Fruit fly (Drosophila melanogaster) whole organism, embryonic: Measurements from ENCODE around the gene Chrac-16.

Experiments
- CG10274 ChIP-seq: fragments of 200-800 bp; sonication (Bioruptor generic); optimal IDR thresholded peaks from 3 replicates; lab custom pipeline; 2017; ENCODE audit warnings: missing biosample characterization, mild to moderate bottlenecking, missing genetic modification characterization
- CG10543 ChIP-seq: fragments of 200-800 bp; sonication (Bioruptor generic); optimal IDR thresholded peaks from 3 replicates; lab custom pipeline; 2017; ENCODE audit warnings: missing biosample characterization, mild to moderate bottlenecking, missing genetic modification characterization, moderate library complexity
- CG11093 ChIP-seq: fragments of 200-800 bp; sonication (Bioruptor generic); IDR thresholded peaks from 3 replicates; pipeline ENCODE4 v1.3.6; 2022; ENCODE audit warnings: missing biosample characterization, missing genetic modification characterization
- CG11398 ChIP-seq: fragments of 200-800 bp; sonication (Bioruptor generic); optimal IDR thresholded peaks from 2 replicates; lab custom pipeline; 2016; ENCODE audit warnings: missing biosample characterization, missing genetic modification characterization
- CG13287 ChIP-seq: fragments of 200-800 bp; sonication (Bioruptor generic); IDR thresholded peaks from 2 replicates; pipeline ENCODE4 v1.3.6; 2022; ENCODE audit warnings: missing biosample characterization, missing genetic modification characterization; ENCODE audit not compliant: partially characterized antibody
- CG14710 ChIP-seq: fragments of 200-800 bp; sonication (Bioruptor generic); optimal IDR thresholded peaks from 3 replicates; lab custom pipeline; 2019; ENCODE audit warnings: missing biosample characterization, mild to moderate bottlenecking, missing genetic modification characterization, moderate library complexity
- CG15479 ChIP-seq: fragments of 200-800 bp; sonication (Bioruptor generic); optimal IDR thresholded peaks from 3 replicates; lab custom pipeline; 2019; ENCODE audit warnings: missing biosample characterization, mild to moderate bottlenecking, missing genetic modification characterization, moderate library complexity
- CG17328 ChIP-seq: fragments of 200-800 bp; sonication (Bioruptor generic); IDR thresholded peaks from 2 replicates; pipeline ENCODE4 v1.3.6; 2022; ENCODE audit warnings: missing biosample characterization, missing genetic modification characterization
- CG1792 ChIP-seq: fragments of 200-800 bp; sonication (Bioruptor generic); optimal IDR thresholded peaks from 2 replicates; lab custom pipeline; 2016; ENCODE audit warnings: missing biosample characterization, missing genetic modification characterization
- CG2116 ChIP-seq: fragments of 200-800 bp; sonication (Bioruptor generic); optimal IDR thresholded peaks from 3 replicates; lab custom pipeline; 2018; ENCODE audit warnings: missing biosample characterization, mild to moderate bottlenecking, missing genetic modification characterization
- CG6854 ChIP-seq: fragments of 200-800 bp; sonication (Bioruptor generic); optimal IDR thresholded peaks from 3 replicates; lab custom pipeline; 2017; ENCODE audit warnings: missing biosample characterization, mild to moderate bottlenecking, missing genetic modification characterization
- CG9727 ChIP-seq: fragments of 200-800 bp; sonication (Bioruptor generic); optimal IDR thresholded peaks from 3 replicates; lab custom pipeline; 2017; ENCODE audit warnings: missing biosample characterization, mild to moderate bottlenecking, missing genetic modification characterization
- CG9932 ChIP-seq: fragments of 200-800 bp; sonication (Bioruptor generic); IDR thresholded peaks from 2 replicates; pipeline ENCODE4 v1.3.6; 2022; ENCODE audit warnings: missing biosample characterization, missing genetic modification characterization
- CTCF ChIP-seq: fragments of 200-800 bp; sonication (Bioruptor generic); optimal IDR thresholded peaks from 2 replicates; lab custom pipeline; 2017; ENCODE audit warnings: missing biosample characterization, mild to moderate bottlenecking, missing genetic modification characterization, moderate library complexity
- D19B ChIP-seq: fragments of 200-800 bp; sonication (Bioruptor generic); optimal IDR thresholded peaks from 2 replicates; lab custom pipeline; 2017; ENCODE audit warnings: missing biosample characterization, mild to moderate bottlenecking, missing genetic modification characterization
- Drgx ChIP-seq: fragments of 200-800 bp; sonication (Bioruptor generic); IDR thresholded peaks from 2 replicates; pipeline ENCODE4 v1.3.6; 2022; ENCODE audit warnings: missing biosample characterization, missing genetic modification characterization
- Elba2 ChIP-seq: fragments of 200-800 bp; sonication (Bioruptor generic); optimal IDR thresholded peaks from 3 replicates; lab custom pipeline; 2016; ENCODE audit warnings: missing biosample characterization, missing genetic modification characterization
- Ets65A ChIP-seq: fragments of 200-800 bp; sonication (Bioruptor generic); peaks from one replicate; lab custom pipeline; 2016; ENCODE audit warnings: missing biosample characterization, missing genetic modification characterization
- Hr3 ChIP-seq: fragments of 200-800 bp; sonication (Bioruptor generic); optimal IDR thresholded peaks from 3 replicates; lab custom pipeline; 2016; ENCODE audit warnings: missing biosample characterization, missing genetic modification characterization
- Hsf ChIP-seq: fragments of 200-800 bp; sonication (Bioruptor generic); optimal IDR thresholded peaks from 3 replicates; lab custom pipeline; 2016; ENCODE audit warnings: missing biosample characterization, missing genetic modification characterization
- Mad ChIP-seq: fragments of 200-800 bp; sonication (Bioruptor generic); optimal IDR thresholded peaks from 2 replicates; lab custom pipeline; 2016; ENCODE audit warnings: missing biosample characterization, missing genetic modification characterization
- Oli ChIP-seq: fragments of 200-800 bp; sonication (Bioruptor generic); optimal IDR thresholded peaks from 2 replicates; lab custom pipeline; 2018; ENCODE audit warnings: missing biosample characterization, mild to moderate bottlenecking, missing genetic modification characterization, moderate library complexity
- Sox100B ChIP-seq: fragments of 200-800 bp; sonication (Bioruptor generic); optimal IDR thresholded peaks from 3 replicates; lab custom pipeline; 2018; ENCODE audit warnings: missing biosample characterization, mild to moderate bottlenecking, missing genetic modification characterization
- Trl ChIP-seq, 3 experiments: fragments of >200 bp in 2 of 3; fragments of 200-800 bp in 1 of 3; sonication (Bioruptor generic) in 1 of 3; optimal IDR thresholded peaks; 2 replicates in 1 of 3; 3 replicates in 2 of 3; lab custom pipeline; 2016 to 2017; ENCODE audit warnings: missing biosample characterization in 1 of 3, missing genetic modification characterization in 1 of 3
- ab ChIP-seq: fragments of 200-800 bp; sonication (Bioruptor generic); optimal IDR thresholded peaks from 2 replicates; lab custom pipeline; 2016; ENCODE audit warnings: missing biosample characterization, missing genetic modification characterization
- cato ChIP-seq: fragments of 200-800 bp; sonication (Bioruptor generic); optimal IDR thresholded peaks from 2 replicates; lab custom pipeline; 2016; ENCODE audit warnings: missing biosample characterization, missing genetic modification characterization, borderline replicate concordance
- chif ChIP-seq, 2 experiments: fragments of 200-800 bp; sonication (Bioruptor generic); optimal IDR thresholded peaks; 3 replicates each; lab custom pipeline; 2016; ENCODE audit warnings: missing biosample characterization in 2 of 2, missing genetic modification characterization in 2 of 2
- ewg ChIP-seq: fragments of 200-800 bp; sonication (Bioruptor generic); optimal IDR thresholded peaks from 3 replicates; lab custom pipeline; 2017; ENCODE audit warnings: mild to moderate bottlenecking, missing biosample characterization, missing genetic modification reagents, missing genetic modification characterization
- fu2 ChIP-seq: fragments of 200-800 bp; sonication (Bioruptor generic); optimal IDR thresholded peaks from 2 replicates; lab custom pipeline; 2016; ENCODE audit warnings: missing biosample characterization, missing genetic modification characterization
- grau ChIP-seq: fragments of 200-800 bp; optimal IDR thresholded peaks from 3 replicates; lab custom pipeline; 2019; ENCODE audit warnings: missing biosample characterization, mild to moderate bottlenecking, missing genetic modification characterization, moderate library complexity
- h ChIP-seq: fragments of >200 bp; optimal IDR thresholded peaks from 2 replicates; lab custom pipeline; 2017
- hb ChIP-seq: fragments of 200-800 bp; sonication (Bioruptor generic); IDR thresholded peaks from 3 replicates; pipeline ENCODE4 v1.3.6; 2022; ENCODE audit warnings: missing biosample characterization, missing genetic modification characterization; ENCODE audit not compliant: partially characterized antibody
- ind ChIP-seq: fragments of 200-800 bp; sonication (Bioruptor generic); optimal IDR thresholded peaks from 3 replicates; lab custom pipeline; 2016; ENCODE audit warnings: missing biosample characterization, missing genetic modification characterization
- lab ChIP-seq: fragments of 200-800 bp; sonication (Bioruptor generic); optimal IDR thresholded peaks from 3 replicates; lab custom pipeline; 2017; ENCODE audit warnings: missing biosample characterization, missing genetic modification characterization, mild to moderate bottlenecking, moderate library complexity, missing genetic modification reagents
- pan ChIP-seq, 4 experiments: fragments of >200 bp in 3 of 4; fragments of 200-800 bp in 1 of 4; sonication (Bioruptor generic) in 1 of 4; optimal IDR thresholded peaks in 3 of 4; IDR thresholded peaks in 1 of 4; 2 replicates each; pipeline versions ENCODE4 v1.3.6 to Lab custom; 2017 to 2022; ENCODE audit warnings: missing biosample characterization in 2 of 4, missing genetic modification characterization in 2 of 4, mixed read lengths in 1 of 4
- pho ChIP-seq: fragments of 200-800 bp; sonication (Bioruptor generic); optimal IDR thresholded peaks from 2 replicates; lab custom pipeline; 2016; ENCODE audit warnings: missing biosample characterization, missing genetic modification characterization
- pzg ChIP-seq: fragments of 200-800 bp; sonication (Bioruptor generic); optimal IDR thresholded peaks from 3 replicates; lab custom pipeline; 2018; ENCODE audit warnings: missing biosample characterization, mild to moderate bottlenecking, missing genetic modification characterization, moderate library complexity
- shn ChIP-seq: fragments of 200-800 bp; sonication (Bioruptor generic); optimal IDR thresholded peaks from 3 replicates; lab custom pipeline; 2016; ENCODE audit warnings: missing biosample characterization, missing genetic modification characterization
- so ChIP-seq: fragments of 200-800 bp; sonication (Bioruptor generic); IDR thresholded peaks from 3 replicates; pipeline ENCODE4 v1.3.6; 2022; ENCODE audit warnings: missing biosample characterization, missing genetic modification characterization
- tll ChIP-seq, 2 experiments: fragments of 200-800 bp in 1 of 2; fragments of >200 bp in 1 of 2; sonication (Bioruptor generic) in 1 of 2; optimal IDR thresholded peaks; 2 replicates each; lab custom pipeline; 2017 to 2019; ENCODE audit warnings: missing biosample characterization in 2 of 2, missing genetic modification characterization in 2 of 2, mild to moderate bottlenecking in 1 of 2, moderate library complexity in 1 of 2
- toy ChIP-seq: fragments of 200-800 bp; sonication (Bioruptor generic); IDR thresholded peaks from 2 replicates; pipeline ENCODE4 v1.3.6; 2022; ENCODE audit warnings: missing biosample characterization, missing genetic modification characterization
- zen ChIP-seq: fragments of 200-800 bp; sonication (Bioruptor generic); optimal IDR thresholded peaks from 3 replicates; lab custom pipeline; 2018; ENCODE audit warnings: missing biosample characterization, mild to moderate bottlenecking, missing genetic modification characterization, moderate library complexity

The Chrac-16 gene

dm6 chrX:11988912-11989311 lies 28.8 kb downstream of the Chrac-16 start, which contains the start of gene tsg:
Gene tsg (minus strand): TSS chrX:11988948.
- peak; percentile 88 for TF ChIP-seq zen (tag; lab: Kevin White, UChicago)
- TF ChIP-seq Elba2 (GFP tag; lab: Kevin White, UChicago) = peak; percentile 26
- peak; percentile 52 for TF ChIP-seq CG15479 (GFP tag; lab: Kevin White, UChicago)
- TF ChIP-seq tll (GFP tag; optimal IDR thresholded peaks at IDR 0.05; lab: Kevin White, UChicago) = peak in 1 of 2 experiments; percentile 79
- TF ChIP-seq CG10543 (GFP tag; lab: Kevin White, UChicago) = no peak

dm6 chrX:11987664-11988063 lies 30.1 kb downstream of the Chrac-16 start, which contains the start of gene gd:
Gene gd (minus strand): TSS chrX:11987764.
- TF ChIP-seq fu2 (GFP tag; lab: Kevin White, UChicago) = no peak
- TF ChIP-seq lab (GFP tag; lab: Kevin White, UChicago) = no peak
- no peak for TF ChIP-seq grau
- TF ChIP-seq pan (optimal IDR thresholded peaks at IDR 0.05; lab: Kevin White, UChicago) = no peak
- TF ChIP-seq pan (GFP tag; optimal IDR thresholded peaks at IDR 0.05 in 1 of 2, IDR thresholded peaks at IDR 0.05 in 1 of 2) = no peak
- no peak for TF ChIP-seq shn
- TF ChIP-seq CG9932 (GFP tag; lab: Robert Waterston, UW) = no peak
- TF ChIP-seq CG1792 (GFP tag; lab: Kevin White, UChicago) = no peak
- TF ChIP-seq CG10274 (GFP tag; lab: Kevin White, UChicago) = no peak
- no peak for TF ChIP-seq so (GFP tag; lab: Robert Waterston, UW)
- no peak for TF ChIP-seq hb (GFP tag; lab: Robert Waterston, UW)
- no peak for TF ChIP-seq Mad (GFP tag; lab: Kevin White, UChicago)
- TF ChIP-seq CG11398 (GFP tag; lab: Kevin White, UChicago) = no peak
- TF ChIP-seq CG13287 (GFP tag; lab: Robert Waterston, UW) = no peak
- no peak for TF ChIP-seq Hsf (GFP tag; lab: Kevin White, UChicago)
- no peak for TF ChIP-seq Drgx (GFP tag; lab: Robert Waterston, UW)

- TF ChIP-seq hb (GFP tag; lab: Robert Waterston, UW) = no peak
- no peak for TF ChIP-seq ind (GFP tag; lab: Kevin White, UChicago)
Observed at dm6 chrX:11984987-11985386, 32.8 kb downstream of the Chrac-16 start, which contains the start of gene cac. Gene cac (minus strand): TSS chrX:11985087.

dm6 chrX:11983838-11984237 lies 33.9 kb downstream of the Chrac-16 start:
- no peak for TF ChIP-seq CG1792 (GFP tag; lab: Kevin White, UChicago)
- no peak for TF ChIP-seq CG9727 (GFP tag; lab: Kevin White, UChicago)
- no peak for TF ChIP-seq CG17328 (GFP tag; lab: Robert Waterston, UW)
- no peak for TF ChIP-seq CG6854 (GFP tag; lab: Kevin White, UChicago)
- peak; percentile 97 for TF ChIP-seq ewg
- TF ChIP-seq Hr3 (GFP tag; lab: Kevin White, UChicago) = no peak
- TF ChIP-seq pzg (GFP tag; lab: Kevin White, UChicago) = peak; percentile 25
- TF ChIP-seq Trl (optimal IDR thresholded peaks at IDR 0.05; lab: Kevin White, UChicago) = no peak
- no peak for TF ChIP-seq Trl (GFP tag; optimal IDR thresholded peaks at IDR 0.05; lab: Kevin White, UChicago)
- TF ChIP-seq toy (GFP tag; lab: Robert Waterston, UW) = no peak
- no peak for TF ChIP-seq Oli
- TF ChIP-seq chif (GFP tag; optimal IDR thresholded peaks at IDR 0.05; lab: Kevin White, UChicago) = no peak
- TF ChIP-seq CG14710 (tag; lab: Kevin White, UChicago) = peak; percentile 82
- TF ChIP-seq CTCF = no peak
- TF ChIP-seq CG2116 (GFP tag; lab: Kevin White, UChicago) = no peak
- no peak for TF ChIP-seq cato (GFP tag; lab: Kevin White, UChicago)
- no peak for TF ChIP-seq D19B
- TF ChIP-seq ab (GFP tag; lab: Kevin White, UChicago) = no peak
- no peak for TF ChIP-seq h
- TF ChIP-seq CG11093 (GFP tag; lab: Robert Waterston, UW) = no peak
- TF ChIP-seq Sox100B (GFP tag; lab: Kevin White, UChicago) = no peak
- TF ChIP-seq Ets65A (GFP tag; lab: Kevin White, UChicago) = peak; percentile 22
- TF ChIP-seq pho (GFP tag; lab: Kevin White, UChicago) = no peak
